Worm (Caenorhabditis elegans): ENCODE measurements around the gene Y60A3A.23.
A peak's percentile ranks its signal among the peaks of the same experiment; 100 is the strongest.

The Y60A3A.23 gene

DNA sequence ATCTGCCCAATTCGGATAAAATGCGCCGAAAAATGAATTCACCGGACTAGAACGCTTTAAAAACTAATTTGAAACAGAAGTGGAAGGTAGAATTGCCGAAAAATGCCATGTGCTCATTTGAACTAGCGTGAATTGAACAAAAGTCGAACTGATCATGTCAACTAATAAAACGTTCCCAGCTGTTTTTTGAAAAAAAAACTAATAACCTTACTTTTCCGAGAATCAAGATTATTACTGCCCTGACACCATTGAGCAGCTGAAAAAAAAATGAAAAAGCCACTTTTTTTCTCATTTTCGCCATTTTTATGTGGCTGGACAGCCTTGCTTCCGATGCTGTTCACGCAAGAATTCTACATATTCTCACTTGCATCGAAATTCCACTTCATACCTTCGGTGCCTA is 34.6 kb upstream of the Y60A3A.23 start, which contains the start of gene srh-173:
srh-173 (plus strand) TSS at position 301 of the 400 bp plus-strand sequence.
- no peak for TF ChIP-seq ets-5 (GFP tag; IDR thresholded peaks at IDR 0.05)
- no peak for TF ChIP-seq snu-23 (GFP tag; optimal IDR thresholded peaks at IDR 0.05)
- TF ChIP-seq egl-27 (tag; optimal IDR thresholded peaks at IDR 0.05), result no peak
- no peak for TF ChIP-seq nhr-19 (GFP tag; conservative IDR thresholded peaks at IDR 0.05)
- TF ChIP-seq nhr-77 (tag; optimal IDR thresholded peaks at IDR 0.05), result no peak
- TF ChIP-seq lin-35 (GFP tag; optimal IDR thresholded peaks at IDR 0.05), result no peak
- no peak for TF ChIP-seq aha-1 (tag; optimal IDR thresholded peaks at IDR 0.05)
- TF ChIP-seq ama-1 (optimal IDR thresholded peaks at IDR 0.05), result no peak
- TF ChIP-seq efl-3 (GFP tag; optimal IDR thresholded peaks at IDR 0.05), result no peak
- TF ChIP-seq fos-1 (tag; optimal IDR thresholded peaks at IDR 0.05), result no peak
- no peak for TF ChIP-seq nhr-85 (tag)
- TF ChIP-seq hlh-4 (tag; optimal IDR thresholded peaks at IDR 0.05), result no peak
- TF ChIP-seq egl-13 (tag; optimal IDR thresholded peaks at IDR 0.05), result no peak
- TF ChIP-seq sox-4 (tag; optimal IDR thresholded peaks at IDR 0.05), result no peak
- TF ChIP-seq grh-1 (GFP tag; IDR thresholded peaks at IDR 0.05), result no peak
- TF ChIP-seq pax-3 (tag; optimal IDR thresholded peaks at IDR 0.05), result no peak

DNA sequence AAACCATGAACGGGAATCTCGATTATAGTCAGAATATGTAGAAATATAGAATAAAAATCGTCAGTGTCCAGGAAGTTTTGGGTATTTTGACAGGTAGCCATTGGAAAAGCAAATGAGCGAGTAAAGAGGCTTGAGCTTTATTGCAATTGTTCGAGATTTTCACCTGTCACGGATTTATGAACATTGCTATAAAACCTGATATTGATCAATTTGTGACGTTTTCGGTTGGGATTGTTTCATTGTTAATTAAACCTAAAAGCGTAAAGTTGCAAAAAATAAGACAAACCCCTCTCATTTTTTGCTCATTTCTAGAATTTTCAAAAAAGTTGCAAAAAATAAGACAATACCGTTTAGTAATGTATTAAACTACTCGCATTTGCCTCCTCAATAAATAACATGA is 29.4 kb upstream of the Y60A3A.23 start, which contains the start of gene srh-183:
srh-183 (minus strand) TSS at position 101 of the 400 bp plus-strand sequence.
- TF ChIP-seq ceh-88 (GFP tag; IDR thresholded peaks at IDR 0.05), result no peak
- no peak for TF ChIP-seq hpl-2 (GFP tag; optimal IDR thresholded peaks at IDR 0.05)
- no peak for TF ChIP-seq unc-98 (GFP tag; IDR thresholded peaks at IDR 0.05)
- TF ChIP-seq snu-23 (GFP tag; optimal IDR thresholded peaks at IDR 0.05), result no peak
- TF ChIP-seq dsc-1 (tag; optimal IDR thresholded peaks at IDR 0.05), result no peak
- TF ChIP-seq elt-3 (tag; optimal IDR thresholded peaks at IDR 0.05), result no peak
- no peak for TF ChIP-seq lin-39 (tag; optimal IDR thresholded peaks at IDR 0.05)
- no peak for TF ChIP-seq ceh-8 (GFP tag; optimal IDR thresholded peaks at IDR 0.05)
- TF ChIP-seq lin-14 (GFP tag; optimal IDR thresholded peaks at IDR 0.05), result no peak
- TF ChIP-seq unc-62 (GFP tag; optimal IDR thresholded peaks at IDR 0.05), result no peak
- no peak for TF ChIP-seq lin-13 (GFP tag; optimal IDR thresholded peaks at IDR 0.05)
- TF ChIP-seq xbp-1 (tag; optimal IDR thresholded peaks at IDR 0.05), result no peak
- no peak for TF ChIP-seq pax-3 (tag; optimal IDR thresholded peaks at IDR 0.05)

ce11 chrV:19981832-19982462 is 25.6 kb upstream of the Y60A3A.23 start, which contains the start of gene Y60A3A.24:
Y60A3A.24 (minus strand) TSS chrV:19981882.
- peak; percentile 60 for TF ChIP-seq elt-2 (tag; optimal IDR thresholded peaks at IDR 0.05)
- no peak for TF ChIP-seq ceh-88 (GFP tag; IDR thresholded peaks at IDR 0.05)
- no peak for TF ChIP-seq efl-1 (optimal IDR thresholded peaks at IDR 0.05)
- peak in 1 of 2 experiments; percentile 47 for TF ChIP-seq efl-1 (GFP tag; optimal IDR thresholded peaks at IDR 0.05 in 1 of 2)
- TF ChIP-seq skn-1 (tag; optimal IDR thresholded peaks at IDR 0.05), result no peak

ce11 chrV:19986213-19986612 is 21.4 kb upstream of the Y60A3A.23 start, which contains the start of gene clec-260:
clec-260 (minus strand) TSS chrV:19986313.
- TF ChIP-seq lin-14 (GFP tag; optimal IDR thresholded peaks at IDR 0.05) (no peak), ztf-4 (tag; optimal IDR thresholded peaks at IDR 0.05) (no peak), hpl-2 (GFP tag; optimal IDR thresholded peaks at IDR 0.05) (no peak), nhr-77 (tag; optimal IDR thresholded peaks at IDR 0.05) (no peak), sox-4 (tag; optimal IDR thresholded peaks at IDR 0.05) (no peak), nhr-19 (GFP tag; conservative IDR thresholded peaks at IDR 0.05) (no peak), aha-1 (tag; optimal IDR thresholded peaks at IDR 0.05) (no peak), nhr-20 (tag; optimal IDR thresholded peaks at IDR 0.05) (no peak), mab-9 (GFP tag; IDR thresholded peaks at IDR 0.05) (no peak), isw-1 (GFP tag; IDR thresholded peaks at IDR 0.05) (no peak), unc-62 (GFP tag; optimal IDR thresholded peaks at IDR 0.05) (no peak), irx-1 (tag; optimal IDR thresholded peaks at IDR 0.05) (no peak), unc-86 (tag; optimal IDR thresholded peaks at IDR 0.05) (no peak), nhr-47 (tag; optimal IDR thresholded peaks at IDR 0.05) (no peak), jun-1 (tag; optimal IDR thresholded peaks at IDR 0.05) (no peak), snu-23 (GFP tag; optimal IDR thresholded peaks at IDR 0.05) (no peak), pax-3 (tag; optimal IDR thresholded peaks at IDR 0.05) (no peak), nhr-237 (tag; optimal IDR thresholded peaks at IDR 0.05) (no peak), xbp-1 (tag; optimal IDR thresholded peaks at IDR 0.05) (no peak)

All from whole organism, L1 larva.